Fruit fly (Drosophila melanogaster): ENCODE measurements around the gene CG4887.
A peak's percentile ranks its signal among the peaks of the same experiment; 100 is the strongest.

CG4887 gene

dm6 chr2L:1207432-1207831 lies 34.6 kb downstream of the CG4887 start (continued):
- TF ChIP-seq psq (GFP tag; optimal IDR thresholded peaks at IDR 0.05) (no peak), Atf3 (GFP tag; optimal IDR thresholded peaks at IDR 0.05) (no peak), tap (tag; optimal IDR thresholded peaks at IDR 0.05) (peak; percentile 28), inv (GFP tag; IDR thresholded peaks at IDR 0.05; ENCODE audit: partially characterized antibody) (no peak), Dip2 (GFP tag; IDR thresholded peaks at IDR 0.05) (peak; percentile 24; the same call in 1 of the 2 replicates), sob (GFP tag; IDR thresholded peaks at IDR 0.05) (peak; percentile 71), CG2129 (GFP tag; IDR thresholded peaks at IDR 0.05; ENCODE audit: partially characterized antibody) (no peak), al (GFP tag; IDR thresholded peaks at IDR 0.05) (no peak), sqz (GFP tag; optimal IDR thresholded peaks at IDR 0.05) (no peak), phol (tag; optimal IDR thresholded peaks at IDR 0.05) (peak; percentile 12), Lim3 (GFP tag; IDR thresholded peaks at IDR 0.05) (no peak), Sox100B (GFP tag; optimal IDR thresholded peaks at IDR 0.05) (peak; percentile 33), p53 (GFP tag; optimal IDR thresholded peaks at IDR 0.05) (no peak), CG11398 (GFP tag; optimal IDR thresholded peaks at IDR 0.05) (no peak), dimm (GFP tag; IDR thresholded peaks at IDR 0.05) (0 out of 2 replicates have a peak, but pooled peaks have one; percentile 28), CG4282 (GFP tag; optimal IDR thresholded peaks at IDR 0.05) (no peak), CG4424 (GFP tag; optimal IDR thresholded peaks at IDR 0.05) (no peak), Stat92E (GFP tag; optimal IDR thresholded peaks at IDR 0.05) (no peak), jumu (GFP tag; optimal IDR thresholded peaks at IDR 0.05) (no peak), C15 (GFP tag; IDR thresholded peaks at IDR 0.05) (0 out of 3 replicates have a peak, but pooled peaks have one; percentile 44), corto (GFP tag; optimal IDR thresholded peaks at IDR 0.05) (no peak), BtbVII (GFP tag; optimal IDR thresholded peaks at IDR 0.05) (peak; percentile 1), disco-r (GFP tag; optimal IDR thresholded peaks at IDR 0.05) (no peak), gsb (GFP tag; IDR thresholded peaks at IDR 0.05) (no peak), HLH54F (GFP tag; optimal IDR thresholded peaks at IDR 0.05) (no peak), NC2β (GFP tag; optimal IDR thresholded peaks at IDR 0.05) (no peak), CG32532 (GFP tag; IDR thresholded peaks at IDR 0.05) (peak; percentile 74), bcd (GFP tag; optimal IDR thresholded peaks at IDR 0.05) (peak; percentile 38), unc-4 (GFP tag; IDR thresholded peaks at IDR 0.05; ENCODE audit: partially characterized antibody) (no peak), CG18011 (GFP tag; optimal IDR thresholded peaks at IDR 0.05) (no peak), Sin3A (optimal IDR thresholded peaks at IDR 0.05) (no peak), fu2 (GFP tag; optimal IDR thresholded peaks at IDR 0.05) (no peak), CG3847 (GFP tag; IDR thresholded peaks at IDR 0.05) (peak; percentile 57; the same call in 1 of the 2 replicates), Fer2 (tag; optimal IDR thresholded peaks at IDR 0.05) (peak; percentile 1), NfI (GFP tag; optimal IDR thresholded peaks at IDR 0.05) (no peak), MBD-R2 (GFP tag; IDR thresholded peaks at IDR 0.05) (peak; percentile 38; the same call in 1 of the 2 replicates), slou (GFP tag; optimal IDR thresholded peaks at IDR 0.05) (peak; percentile 4), CG12071 (GFP tag; optimal IDR thresholded peaks at IDR 0.05) (peak; percentile 16), CG12104 (GFP tag; optimal IDR thresholded peaks at IDR 0.05) (no peak), ham (GFP tag; IDR thresholded peaks at IDR 0.05) (no peak), dm (GFP tag; optimal IDR thresholded peaks at IDR 0.05) (no peak), gce (GFP tag; IDR thresholded peaks at IDR 0.05) (0 out of 3 replicates have a peak, but pooled peaks have one; percentile 36), CG32772 (GFP tag; IDR thresholded peaks at IDR 0.05) (peak; percentile 52), CG7271 (tag; optimal IDR thresholded peaks at IDR 0.05) (no peak), pros (GFP tag; optimal IDR thresholded peaks at IDR 0.05) (no peak), CG14860 (GFP tag; IDR thresholded peaks at IDR 0.05; ENCODE audit: partially characterized antibody) (no peak), CG1233 (GFP tag; optimal IDR thresholded peaks at IDR 0.05) (no peak), jing (GFP tag; optimal IDR thresholded peaks at IDR 0.05) (no peak), az2 (GFP tag; optimal IDR thresholded peaks at IDR 0.05) (no peak), gsb-n (tag; optimal IDR thresholded peaks at IDR 0.05) (no peak), Kr (GFP tag; optimal IDR thresholded peaks at IDR 0.05) (no peak), CG8765 (GFP tag; IDR thresholded peaks at IDR 0.05) (peak; percentile 12; the same call in 1 of the 2 replicates)
